Fruit fly (Drosophila melanogaster): ENCODE measurements around the gene CG1979.
A peak's percentile ranks its signal among the peaks of the same experiment; 100 is the strongest.

CG1979 gene

DNA sequence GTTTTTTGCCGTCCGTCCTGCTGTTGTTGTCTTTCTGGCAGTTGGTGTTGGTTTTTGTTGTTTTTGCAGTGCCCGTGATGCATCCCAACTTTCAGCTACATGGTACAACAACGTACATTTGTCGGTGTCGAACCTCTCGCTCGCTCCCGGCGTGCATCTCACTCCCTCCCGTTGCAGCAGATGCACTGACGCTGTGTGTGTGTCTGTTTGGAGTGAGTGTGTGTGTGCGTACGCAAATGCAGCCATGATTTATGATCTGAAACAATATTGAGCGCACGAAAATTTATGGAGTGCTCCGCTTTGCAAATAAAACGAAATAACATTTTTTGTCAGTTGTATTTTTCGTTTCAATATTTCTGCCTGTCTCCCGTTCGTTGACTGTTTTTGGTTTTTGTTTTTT, 22.8 kb upstream of the CG1979 start:
- TF ChIP-seq CG1620 (GFP tag; optimal IDR thresholded peaks at IDR 0.05) (no peak), kay (GFP tag; ENCODE audit: borderline replicate concordance) (no peak), CG5204 (GFP tag; optimal IDR thresholded peaks at IDR 0.05) (no peak), CG12768 (GFP tag; optimal IDR thresholded peaks at IDR 0.05) (no peak)

DNA sequence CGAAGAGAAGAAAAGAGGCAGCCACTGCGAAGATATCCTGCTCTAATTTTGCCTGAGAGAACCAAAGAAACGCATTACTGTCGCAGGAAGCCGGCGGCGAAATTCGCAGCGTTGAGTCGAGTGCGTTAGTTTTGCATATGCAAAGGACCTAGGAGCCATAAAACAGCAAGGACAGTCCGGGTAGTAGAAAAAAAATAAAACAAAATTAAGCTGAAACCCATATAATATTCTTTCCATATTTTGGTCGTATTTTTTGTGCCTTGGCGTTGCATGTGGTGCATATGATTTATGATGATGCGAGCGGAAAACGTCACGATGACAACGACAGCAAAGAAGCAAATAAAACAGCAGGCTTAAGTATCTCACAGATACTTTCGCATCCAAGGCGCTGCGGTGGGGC, 20.7 kb upstream of the CG1979 start:
- TF ChIP-seq CG1620 (GFP tag; optimal IDR thresholded peaks at IDR 0.05) (no peak), Hr96 (GFP tag; optimal IDR thresholded peaks at IDR 0.05) (no peak)

DNA sequence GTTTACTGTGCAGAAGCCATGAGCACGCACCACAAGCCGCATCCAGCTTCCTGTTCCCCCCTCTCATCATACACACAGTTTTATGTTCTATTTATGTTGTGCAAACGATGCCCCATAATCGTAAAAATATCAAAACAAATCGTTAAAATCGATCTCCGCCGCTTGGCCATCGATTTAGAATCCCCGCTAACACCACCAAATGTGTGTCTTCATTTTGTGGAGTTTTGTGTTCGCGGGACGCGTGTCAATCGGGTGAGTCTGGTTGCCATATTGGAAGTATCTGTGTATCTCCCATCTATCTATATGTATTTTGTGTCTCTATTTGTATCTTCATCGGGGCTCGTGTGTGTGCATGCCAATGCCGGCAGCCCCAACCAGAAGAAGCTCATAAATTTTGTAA, 19.9 kb upstream of the CG1979 start:
- TF ChIP-seq Clk (GFP tag; optimal IDR thresholded peaks at IDR 0.05): no peak
- no peak for TF ChIP-seq CG14711 (tag; optimal IDR thresholded peaks at IDR 0.05)
- TF ChIP-seq Mnt (GFP tag; optimal IDR thresholded peaks at IDR 0.05): no peak
- no peak for TF ChIP-seq Hr96 (GFP tag; optimal IDR thresholded peaks at IDR 0.05)
- no peak for TF ChIP-seq cnc (optimal IDR thresholded peaks at IDR 0.05)
- no peak for TF ChIP-seq bab1 (GFP tag; optimal IDR thresholded peaks at IDR 0.05)
- no peak for TF ChIP-seq ovo (GFP tag; optimal IDR thresholded peaks at IDR 0.05)

DNA sequence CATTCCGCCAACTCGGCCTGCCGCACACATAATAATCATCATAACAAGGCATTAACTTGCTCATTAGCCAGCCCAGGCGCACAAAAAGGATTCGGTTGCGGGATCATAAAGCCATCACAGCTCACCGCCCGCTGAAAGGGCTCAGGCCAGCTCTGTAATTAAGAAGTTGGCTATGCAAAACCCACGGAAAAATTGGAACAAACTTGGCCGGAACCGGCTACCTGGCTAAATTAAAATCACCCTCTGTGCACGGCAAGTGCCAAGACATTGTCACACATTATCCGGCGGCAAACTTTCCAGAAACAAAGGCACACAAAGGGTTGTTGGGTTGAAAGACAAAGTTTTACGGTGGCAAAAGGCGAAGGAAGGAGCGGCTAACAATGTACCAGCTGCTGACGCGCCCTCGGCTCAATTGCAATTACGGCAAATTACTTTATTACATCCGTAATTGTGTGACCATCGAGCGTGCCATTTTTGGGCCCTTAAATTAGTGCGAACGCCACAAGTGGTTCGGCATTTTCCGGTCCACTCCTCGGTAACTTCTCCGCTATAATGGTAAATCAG, 18.6 kb upstream of the CG1979 start:
- TF ChIP-seq CG5204 (GFP tag; optimal IDR thresholded peaks at IDR 0.05) (no peak), toe (GFP tag; optimal IDR thresholded peaks at IDR 0.05) (no peak), CG33017 (tag; optimal IDR thresholded peaks at IDR 0.05) (no peak), CG14711 (tag; optimal IDR thresholded peaks at IDR 0.05) (no peak), kay (GFP tag; ENCODE audit: borderline replicate concordance) (no peak), Hr96 (GFP tag; optimal IDR thresholded peaks at IDR 0.05) (no peak), CG1620 (GFP tag; optimal IDR thresholded peaks at IDR 0.05) (no peak), CG7045 (GFP tag; optimal IDR thresholded peaks at IDR 0.05) (no peak), ovo (GFP tag; optimal IDR thresholded peaks at IDR 0.05) (no peak), CG12768 (GFP tag; optimal IDR thresholded peaks at IDR 0.05) (no peak), bab1 (GFP tag; optimal IDR thresholded peaks at IDR 0.05) (no peak), pad (GFP tag; optimal IDR thresholded peaks at IDR 0.05) (no peak), cnc (optimal IDR thresholded peaks at IDR 0.05) (no peak), Clk (GFP tag; optimal IDR thresholded peaks at IDR 0.05) (no peak), Crg-1 (GFP tag; optimal IDR thresholded peaks at IDR 0.05) (no peak), tj (GFP tag; optimal IDR thresholded peaks at IDR 0.05) (no peak), CG7101 (tag; optimal IDR thresholded peaks at IDR 0.05) (no peak), cic (GFP tag; optimal IDR thresholded peaks at IDR 0.05) (no peak)

DNA sequence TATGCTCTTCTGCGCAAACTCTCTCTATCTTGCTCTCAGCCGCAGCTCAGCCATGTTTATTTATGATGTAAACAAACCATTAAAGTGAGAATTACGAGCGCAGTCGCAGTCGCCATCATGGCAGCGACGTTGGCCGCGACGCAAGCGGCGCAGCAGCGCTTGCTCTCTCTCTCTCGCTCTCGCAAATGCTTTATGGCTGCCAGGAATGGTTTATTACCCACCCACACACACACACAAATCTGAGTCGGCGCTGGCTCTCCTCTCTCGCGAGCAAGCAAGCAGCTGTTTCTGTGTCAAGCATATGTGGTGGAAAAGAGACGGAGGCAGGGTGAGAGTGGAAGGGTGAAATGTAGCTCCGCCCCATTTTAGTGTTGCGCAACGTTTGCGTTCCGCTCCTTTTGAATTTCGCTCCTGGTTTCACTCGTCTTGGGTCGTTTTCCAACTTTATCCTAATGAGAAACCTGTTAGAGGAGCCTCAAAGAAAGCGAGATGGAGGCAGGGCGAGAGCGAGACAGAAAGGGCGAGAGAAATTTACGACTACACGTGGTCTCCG, 17.1 kb upstream of the CG1979 start:
- TF ChIP-seq bab1 (GFP tag; optimal IDR thresholded peaks at IDR 0.05) (no peak), Mnt (GFP tag; optimal IDR thresholded peaks at IDR 0.05) (peak; percentile 25), CG5204 (GFP tag; optimal IDR thresholded peaks at IDR 0.05) (no peak)

DNA sequence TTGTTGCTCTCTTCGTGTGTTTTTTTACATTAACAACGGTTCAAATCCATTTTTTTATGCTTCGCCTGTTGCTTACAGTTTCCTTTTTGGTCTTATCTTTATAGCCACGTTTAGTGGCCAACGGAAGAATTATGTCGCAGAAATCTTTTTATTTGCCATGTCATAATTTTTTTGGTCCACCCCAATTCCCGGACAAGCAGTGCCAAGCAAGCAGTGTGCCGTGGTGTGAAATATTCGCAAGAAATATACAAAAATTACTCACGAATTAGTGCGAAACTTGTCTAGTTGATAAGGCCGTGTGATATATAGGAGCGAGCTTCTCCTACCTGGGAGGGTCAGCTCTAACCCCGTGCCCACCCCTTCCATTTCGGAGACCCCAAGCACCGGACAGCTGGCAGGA, 13.5 kb upstream of the CG1979 start:
- TF ChIP-seq kay (GFP tag; ENCODE audit: borderline replicate concordance) (no peak), Mnt (GFP tag; optimal IDR thresholded peaks at IDR 0.05) (no peak), tj (GFP tag; optimal IDR thresholded peaks at IDR 0.05) (no peak), CG12768 (GFP tag; optimal IDR thresholded peaks at IDR 0.05) (no peak), cic (GFP tag; optimal IDR thresholded peaks at IDR 0.05) (no peak), Clk (GFP tag; optimal IDR thresholded peaks at IDR 0.05) (no peak), CG7101 (tag; optimal IDR thresholded peaks at IDR 0.05) (no peak), CG14711 (tag; optimal IDR thresholded peaks at IDR 0.05) (no peak), Hr96 (GFP tag; optimal IDR thresholded peaks at IDR 0.05) (no peak), pad (GFP tag; optimal IDR thresholded peaks at IDR 0.05) (no peak)

DNA sequence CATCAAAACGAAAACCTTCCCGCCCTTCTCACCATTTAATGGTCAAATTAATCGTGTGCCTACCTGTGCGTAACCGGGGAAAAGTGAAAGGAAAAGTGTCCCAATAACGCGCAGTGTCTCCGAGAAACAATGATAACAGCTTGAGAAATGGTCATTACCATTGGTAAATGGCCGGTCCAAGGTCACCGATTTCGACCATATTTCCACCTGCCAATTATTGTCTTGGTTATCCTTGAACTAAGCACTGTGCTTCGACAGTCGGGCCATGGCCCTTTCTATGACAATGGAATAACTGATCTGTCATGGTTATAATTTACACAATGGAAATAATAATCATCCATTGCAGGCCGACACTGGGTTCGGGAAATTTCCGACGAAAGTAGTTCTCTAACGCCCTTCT, 10.4 kb upstream of the CG1979 start:
- TF ChIP-seq CG5204 (GFP tag; optimal IDR thresholded peaks at IDR 0.05) (no peak), tj (GFP tag; optimal IDR thresholded peaks at IDR 0.05) (no peak), kay (GFP tag; ENCODE audit: borderline replicate concordance) (no peak), ovo (GFP tag; optimal IDR thresholded peaks at IDR 0.05) (no peak), Hr96 (GFP tag; optimal IDR thresholded peaks at IDR 0.05) (no peak), CG33017 (tag; optimal IDR thresholded peaks at IDR 0.05) (no peak), CG11617 (GFP tag; optimal IDR thresholded peaks at IDR 0.05) (no peak), cnc (optimal IDR thresholded peaks at IDR 0.05) (no peak), Mnt (GFP tag; optimal IDR thresholded peaks at IDR 0.05) (no peak), CG7101 (tag; optimal IDR thresholded peaks at IDR 0.05) (no peak), pad (GFP tag; optimal IDR thresholded peaks at IDR 0.05) (no peak), Crg-1 (GFP tag; optimal IDR thresholded peaks at IDR 0.05) (no peak), cic (GFP tag; optimal IDR thresholded peaks at IDR 0.05) (no peak)

DNA sequence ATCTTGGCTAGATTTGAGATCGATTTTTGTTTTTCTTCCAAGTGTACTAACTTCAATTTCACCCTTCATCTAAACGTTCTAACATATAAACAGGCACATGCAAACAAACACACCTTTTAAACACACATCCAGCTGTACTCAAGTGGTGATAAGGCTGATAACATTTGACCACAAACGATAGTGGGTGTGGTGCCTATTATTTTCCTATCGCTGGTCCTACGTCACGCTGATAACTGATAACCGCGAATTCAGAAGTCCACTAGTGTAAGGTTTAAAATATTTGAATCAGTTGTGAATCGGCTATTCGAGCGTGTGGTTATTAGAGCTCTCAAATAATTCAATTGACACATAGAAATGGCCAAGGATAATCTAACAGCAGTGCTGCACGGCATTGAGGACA, 2.1 kb upstream of the CG1979 start, which contains the start of gene Sodh1:
TSS of gene Sodh1 (plus strand) at position 94 of the 400 bp plus-strand sequence.
- peak; percentile 63 for TF ChIP-seq cic (GFP tag; optimal IDR thresholded peaks at IDR 0.05)
- no peak for TF ChIP-seq CG12768 (GFP tag; optimal IDR thresholded peaks at IDR 0.05)
- TF ChIP-seq Mnt (GFP tag; optimal IDR thresholded peaks at IDR 0.05): peak; percentile 26

Data from whole organism, adult.